Worm (Caenorhabditis elegans) whole organism, L4 larva: ENCODE data around the gene T04C12.1.
A peak's percentile ranks its signal among the peaks of the same experiment; 100 is the strongest.

ENCODE experiments used
- D1046.2 ChIP-seq: fragments of 200-800 bp; sonication (Bioruptor generic); IDR thresholded peaks from 2 replicates; pipeline ENCODE4 v1.3.6; 2022; ENCODE audit warnings: missing genetic modification characterization, missing compliant biosample characterization
- F37D6.2 ChIP-seq: sonication (generic microtip); optimal IDR thresholded peaks from 2 replicates; lab custom pipeline; 2016; ENCODE audit warnings: mild to moderate bottlenecking, missing genetic modification characterization, missing compliant biosample characterization
- F49E8.2 ChIP-seq: sonication (generic microtip); optimal IDR thresholded peaks from 2 replicates; lab custom pipeline; 2016; ENCODE audit warnings: missing compliant biosample characterization, mild to moderate bottlenecking, missing genetic modification characterization, borderline replicate concordance
- T26A8.4 ChIP-seq: fragments of 200-800 bp; sonication (Bioruptor generic); IDR thresholded peaks from 2 replicates; pipeline ENCODE4 v1.3.6; 2022; ENCODE audit warnings: missing genetic modification characterization, missing compliant biosample characterization
- Y75B8A.6 ChIP-seq: fragments of 200-800 bp; sonication (Bioruptor generic); IDR thresholded peaks from 2 replicates; pipeline ENCODE4 v1.3.6; 2022; ENCODE audit warnings: missing genetic modification reagents, missing genetic modification characterization, missing compliant biosample characterization
- ZK337.2 ChIP-seq: fragments of 200-800 bp; sonication (Bioruptor generic); IDR thresholded peaks from 2 replicates; pipeline ENCODE4 v1.3.6; 2022; ENCODE audit warnings: missing genetic modification reagents, missing genetic modification characterization, missing compliant biosample characterization
- ZK546.5 ChIP-seq, 2 experiments: sonication (generic microtip); optimal IDR thresholded peaks; 2 replicates each; lab custom pipeline; 2017; ENCODE audit warnings: missing biosample characterization in 2 of 2, missing genetic modification characterization in 2 of 2
- aha-1 ChIP-seq: fragments of 150-350 bp; peaks from one replicate; lab custom pipeline; 2014; ENCODE audit warnings: missing biosample characterization, missing genetic modification characterization
- arid-1 ChIP-seq: fragments of 200-800 bp; sonication (Bioruptor generic); conservative IDR thresholded peaks from 2 replicates; pipeline ENCODE4 v1.3.6; 2022; ENCODE audit warnings: missing genetic modification reagents, missing genetic modification characterization, missing compliant biosample characterization
- ceh-20 ChIP-seq: fragments of 200-800 bp; sonication (Bioruptor generic); IDR thresholded peaks from 2 replicates; pipeline ENCODE4 v1.3.6; 2022; ENCODE audit warnings: missing genetic modification reagents, missing genetic modification characterization, missing compliant biosample characterization
- ceh-28 ChIP-seq: fragments of 150-350 bp; optimal IDR thresholded peaks from 2 replicates; lab custom pipeline; 2014; ENCODE audit warnings: missing biosample characterization, missing genetic modification reagents, missing genetic modification characterization
- ceh-32 ChIP-seq: sonication (generic microtip); optimal IDR thresholded peaks from 2 replicates; lab custom pipeline; 2016; ENCODE audit warnings: mild to moderate bottlenecking, missing genetic modification characterization, missing compliant biosample characterization; ENCODE audit not compliant: poor library complexity
- ctbp-1 ChIP-seq: fragments of 200-800 bp; sonication (Bioruptor generic); IDR thresholded peaks from 2 replicates; pipeline ENCODE4 v1.3.6; 2022; ENCODE audit warnings: missing genetic modification reagents, missing genetic modification characterization, missing compliant biosample characterization
- daf-12 ChIP-seq: fragments of 150-350 bp; optimal IDR thresholded peaks from 2 replicates; lab custom pipeline; 2014; ENCODE audit warnings: missing biosample characterization, missing genetic modification reagents, missing genetic modification characterization
- daf-16 ChIP-seq, 3 experiments: sonication (generic microtip); optimal IDR thresholded peaks; 2 replicates each; lab custom pipeline; 2016 to 2017; ENCODE audit warnings: missing genetic modification characterization in 3 of 3, missing genetic modification reagents in 3 of 3, mild to moderate bottlenecking in 2 of 3, missing compliant biosample characterization in 2 of 3, missing biosample characterization in 1 of 3, moderate library complexity in 1 of 3
- daf-19 ChIP-seq: fragments of 200-800 bp; sonication (Bioruptor generic); conservative IDR thresholded peaks from 2 replicates; pipeline ENCODE4 v1.3.6; 2022; ENCODE audit warnings: missing genetic modification characterization, missing compliant biosample characterization
- daf-8 ChIP-seq: fragments of 200-800 bp; sonication (Bioruptor generic); IDR thresholded peaks from 2 replicates; pipeline ENCODE4 v1.3.6; 2022; ENCODE audit warnings: missing genetic modification characterization, missing compliant biosample characterization
- dmd-8 ChIP-seq: fragments of 200-800 bp; sonication (Bioruptor generic); IDR thresholded peaks from 2 replicates; pipeline ENCODE4 v1.3.6; 2022; ENCODE audit warnings: missing genetic modification characterization, missing compliant biosample characterization
- dmd-9 ChIP-seq: fragments of 200-800 bp; sonication (Bioruptor generic); IDR thresholded peaks from 2 replicates; pipeline ENCODE4 v1.3.6; 2022; ENCODE audit warnings: missing genetic modification reagents, missing genetic modification characterization, missing compliant biosample characterization
- egl-27 ChIP-seq: sonication (generic microtip); optimal IDR thresholded peaks from 3 replicates; lab custom pipeline; 2017; ENCODE audit warnings: missing biosample characterization, missing genetic modification reagents, missing genetic modification characterization
- egl-43 ChIP-seq: fragments of 200-800 bp; sonication (Bioruptor generic); IDR thresholded peaks from 2 replicates; pipeline ENCODE4 v1.3.6; 2022; ENCODE audit warnings: missing genetic modification reagents, missing genetic modification characterization, missing compliant biosample characterization
- hif-1 ChIP-seq, 2 experiments: sonication (generic microtip); optimal IDR thresholded peaks; 2 replicates each; lab custom pipeline; 2016 to 2017; ENCODE audit warnings: missing compliant biosample characterization in 2 of 2, missing genetic modification characterization in 2 of 2, missing genetic modification reagents in 2 of 2, missing genotype in 2 of 2, mild to moderate bottlenecking in 1 of 2
- hlh-30 ChIP-seq: sonication (generic microtip); optimal IDR thresholded peaks from 2 replicates; lab custom pipeline; 2017; ENCODE audit warnings: antibody characterized with exemption, mild to moderate bottlenecking, missing genetic modification characterization, missing compliant biosample characterization; ENCODE audit not compliant: insufficient read depth
- lim-7 ChIP-seq: fragments of 200-800 bp; sonication (Bioruptor generic); IDR thresholded peaks from 2 replicates; pipeline ENCODE4 v1.3.6; 2022; ENCODE audit warnings: missing genetic modification characterization, missing compliant biosample characterization
- lin-1 ChIP-seq: fragments of 200-800 bp; sonication (Bioruptor generic); IDR thresholded peaks from 2 replicates; pipeline ENCODE4 v1.3.6; 2022; ENCODE audit warnings: missing genetic modification reagents, missing genetic modification characterization, missing compliant biosample characterization
- lin-13 ChIP-seq: fragments of 150-350 bp; optimal IDR thresholded peaks from 2 replicates; lab custom pipeline; 2014; ENCODE audit warnings: missing biosample characterization, missing genetic modification reagents, missing genetic modification characterization
- lir-3 ChIP-seq: sonication (generic microtip); optimal IDR thresholded peaks from 2 replicates; lab custom pipeline; 2016; ENCODE audit warnings: mild to moderate bottlenecking, missing genetic modification characterization, missing compliant biosample characterization
- lsy-2 ChIP-seq, 2 experiments: fragments of 150-350 bp in 1 of 2; sonication (generic microtip) in 1 of 2; optimal IDR thresholded peaks; 2 replicates each; lab custom pipeline; 2014 to 2017; ENCODE audit warnings: missing biosample characterization in 2 of 2, missing genetic modification characterization in 2 of 2
- madf-5 ChIP-seq, 2 experiments: fragments of 200-800 bp; sonication (Bioruptor generic); IDR thresholded peaks; 2 replicates each; pipeline ENCODE4 v1.3.6; 2022; ENCODE audit warnings: missing compliant biosample characterization in 2 of 2, missing genetic modification characterization in 2 of 2
- mdl-1 ChIP-seq, 2 experiments: fragments of 150-350 bp in 1 of 2; sonication (generic microtip) in 1 of 2; optimal IDR thresholded peaks; 2 replicates each; lab custom pipeline; 2014 to 2017; ENCODE audit warnings: missing biosample characterization in 2 of 2, missing genetic modification characterization in 2 of 2
- nhr-237 ChIP-seq: sonication (generic microtip); optimal IDR thresholded peaks from 2 replicates; lab custom pipeline; 2017; ENCODE audit warnings: missing biosample characterization, missing genetic modification characterization
- nhr-28 ChIP-seq: fragments of 150-350 bp; optimal IDR thresholded peaks from 2 replicates; lab custom pipeline; 2014; ENCODE audit warnings: missing biosample characterization, missing genetic modification characterization
- nhr-41 ChIP-seq: fragments of 200-800 bp; sonication (Bioruptor generic); IDR thresholded peaks from 2 replicates; pipeline ENCODE4 v1.3.6; 2022; ENCODE audit warnings: missing genetic modification reagents, missing genetic modification characterization, missing compliant biosample characterization
- nhr-42 ChIP-seq: fragments of 200-800 bp; sonication (Bioruptor generic); IDR thresholded peaks from 2 replicates; pipeline ENCODE4 v1.3.6; 2022; ENCODE audit warnings: missing genetic modification characterization, missing compliant biosample characterization
- nhr-48 ChIP-seq: sonication (generic microtip); optimal IDR thresholded peaks from 2 replicates; lab custom pipeline; 2016; ENCODE audit warnings: mild to moderate bottlenecking, missing genetic modification characterization, missing compliant biosample characterization
- nhr-6 ChIP-seq: fragments of 150-350 bp; optimal IDR thresholded peaks from 2 replicates; lab custom pipeline; 2014; ENCODE audit warnings: missing biosample characterization, missing genetic modification characterization
- nhr-76 ChIP-seq: fragments of 150-350 bp; optimal IDR thresholded peaks from 2 replicates; lab custom pipeline; 2014; ENCODE audit warnings: missing biosample characterization, missing genetic modification characterization
- pha-4 ChIP-seq, 2 experiments: fragments of 150-350 bp in 1 of 2; fragments of 200-800 bp in 1 of 2; sonication (Bioruptor generic) in 1 of 2; IDR thresholded peaks in 1 of 2; optimal IDR thresholded peaks in 1 of 2; 2 replicates each; pipeline versions ENCODE4 v1.3.6 to Lab custom; 2014 to 2022; ENCODE audit warnings: missing genetic modification characterization in 2 of 2, missing genetic modification reagents in 2 of 2, missing biosample characterization in 1 of 2, missing compliant biosample characterization in 1 of 2
- pqm-1 ChIP-seq: sonication (generic microtip); optimal IDR thresholded peaks from 2 replicates; lab custom pipeline; 2017; ENCODE audit warnings: missing biosample characterization, missing genetic modification characterization
- rbr-2 ChIP-seq: sonication (generic microtip); optimal IDR thresholded peaks from 2 replicates; lab custom pipeline; 2016; ENCODE audit warnings: missing genotype, missing genetic modification characterization, missing compliant biosample characterization
- sdz-12 ChIP-seq: fragments of 200-800 bp; sonication (Bioruptor generic); optimal IDR thresholded peaks from 2 replicates; lab custom pipeline; 2018; ENCODE audit warnings: mild to moderate bottlenecking, missing genetic modification characterization, missing compliant biosample characterization
- skn-1 ChIP-seq: fragments of 150-350 bp; optimal IDR thresholded peaks from 2 replicates; lab custom pipeline; 2014; ENCODE audit warnings: missing biosample characterization, missing genetic modification characterization
- tag-97 ChIP-seq: fragments of 200-800 bp; sonication (Bioruptor generic); IDR thresholded peaks from 2 replicates; pipeline ENCODE4 v1.3.6; 2022; ENCODE audit warnings: missing genetic modification characterization, missing compliant biosample characterization
- vab-7 ChIP-seq: fragments of 200-800 bp; sonication (Bioruptor generic); IDR thresholded peaks from 2 replicates; pipeline ENCODE4 v1.3.6; 2022; ENCODE audit warnings: missing genetic modification reagents, missing genetic modification characterization, missing compliant biosample characterization
- zip-11 ChIP-seq: fragments of 200-800 bp; sonication (Bioruptor generic); IDR thresholded peaks from 2 replicates; pipeline ENCODE4 v1.3.6; 2022; ENCODE audit warnings: missing genetic modification characterization, missing compliant biosample characterization
- zip-2 ChIP-seq: fragments of 150-350 bp; optimal IDR thresholded peaks from 2 replicates; lab custom pipeline; 2014; ENCODE audit warnings: missing biosample characterization, missing genetic modification characterization
- ztf-11 ChIP-seq: fragments of 150-350 bp; optimal IDR thresholded peaks from 2 replicates; lab custom pipeline; 2014; ENCODE audit warnings: missing biosample characterization, missing genetic modification characterization

T04C12.1 gene

DNA sequence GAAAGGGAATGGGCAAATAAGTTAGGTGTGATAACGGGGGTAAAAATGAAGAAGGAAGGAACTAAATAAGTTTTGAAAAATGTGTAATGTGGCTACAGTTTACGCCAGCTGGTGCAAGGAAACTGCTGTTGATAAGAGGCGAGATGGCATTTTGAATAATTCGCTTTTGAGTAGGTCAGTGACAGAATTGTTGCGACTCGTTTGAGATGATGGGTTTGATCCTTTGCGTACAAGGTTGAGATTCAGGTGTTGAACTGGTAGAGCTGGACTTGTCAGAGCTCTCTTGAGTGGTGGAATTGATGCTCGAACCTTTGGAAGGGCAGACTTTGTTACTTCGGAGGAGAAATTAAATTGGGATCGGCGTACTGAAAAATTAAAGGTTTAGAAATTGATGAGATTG lies 47.3 kb downstream of the T04C12.1 start:
- TF ChIP-seq nhr-28 (tag; lab: Kevin White, UChicago) (peak; percentile 6), aha-1 (tag; lab: Kevin White, UChicago) (no peak)

DNA sequence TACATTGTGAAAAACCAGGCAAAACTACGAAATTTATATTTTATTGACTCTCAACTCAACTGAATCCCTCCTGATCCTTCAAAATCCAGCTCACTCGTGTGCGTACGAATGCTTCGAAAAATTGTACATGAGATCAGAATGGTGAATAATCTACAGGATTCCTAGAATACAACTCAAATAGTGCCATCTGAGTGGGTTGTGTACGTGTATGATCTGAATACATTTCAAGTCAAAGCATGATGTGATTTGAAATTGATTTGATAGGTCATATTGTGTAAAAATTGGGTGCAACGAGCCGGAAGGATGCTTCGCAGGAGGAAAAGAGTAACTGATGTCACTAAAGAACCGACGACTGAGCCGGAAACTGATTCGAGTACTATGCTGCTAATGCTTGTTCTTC lies 48.3 kb downstream of the T04C12.1 start:
- TF ChIP-seq arid-1 (GFP tag; lab: Robert Waterston, UW) (no peak), ZK546.5 (tag; optimal IDR thresholded peaks at IDR 0.05; lab: Kevin White, UChicago) (no peak), lsy-2 (tag; optimal IDR thresholded peaks at IDR 0.05; lab: Kevin White, UChicago) (no peak), vab-7 (no peak), ctbp-1 (GFP tag; lab: Robert Waterston, UW) (no peak), Y75B8A.6 (GFP tag; lab: Robert Waterston, UW) (no peak), daf-19 (GFP tag; lab: Robert Waterston, UW) (no peak), tag-97 (no peak), mdl-1 (tag; optimal IDR thresholded peaks at IDR 0.05; lab: Kevin White, UChicago) (no peak), zip-11 (no peak), nhr-41 (GFP tag; lab: Robert Waterston, UW) (no peak), pqm-1 (tag; lab: Kevin White, UChicago) (no peak), aha-1 (tag; lab: Kevin White, UChicago) (no peak), dmd-9 (GFP tag; lab: Robert Waterston, UW) (no peak)

DNA sequence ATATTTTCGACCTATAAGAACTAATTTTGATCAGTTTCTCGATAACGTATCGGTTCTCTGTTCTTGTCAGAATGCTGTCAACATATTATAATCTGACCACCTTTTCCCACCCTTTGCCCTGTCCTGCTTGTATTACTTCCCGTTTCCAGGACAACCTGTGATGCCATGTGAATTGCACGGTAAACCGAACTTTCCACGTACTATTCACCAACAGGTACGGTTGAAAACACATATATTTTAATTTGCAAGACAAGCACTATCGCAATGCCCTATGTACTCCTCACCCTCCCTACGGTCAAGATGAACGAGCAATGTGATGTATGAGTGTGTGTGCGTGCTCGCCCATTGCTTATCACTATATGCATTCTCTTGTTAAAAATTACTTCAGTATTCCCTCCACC lies 49.9 kb downstream of the T04C12.1 start:
- TF ChIP-seq T26A8.4 (GFP tag; lab: Robert Waterston, UW) (no peak), lir-3 (tag; lab: Kevin White, UChicago) (no peak), nhr-48 (tag; lab: Kevin White, UChicago) (peak; percentile 77), zip-2 (tag; lab: Kevin White, UChicago) (no peak), ztf-11 (no peak), hif-1 (tag; optimal IDR thresholded peaks at IDR 0.05; lab: Kevin White, UChicago) (no peak), madf-5 (GFP tag; IDR thresholded peaks at IDR 0.05; lab: Robert Waterston, UW) (no peak), nhr-28 (tag; lab: Kevin White, UChicago) (peak; percentile 64), nhr-6 (no peak), aha-1 (tag; lab: Kevin White, UChicago) (peak; percentile 58), daf-16 (GFP tag; optimal IDR thresholded peaks at IDR 0.05; lab: Kevin White, UChicago) (no peak), daf-16 (tag; optimal IDR thresholded peaks at IDR 0.05; lab: Kevin White, UChicago) (peak; percentile 86), lim-7 (no peak), nhr-237 (tag; lab: Kevin White, UChicago) (no peak), egl-27 (no peak), pha-4 (GFP tag; IDR thresholded peaks at IDR 0.05; lab: Robert Waterston, UW) (no peak), pha-4 (tag; optimal IDR thresholded peaks at IDR 0.05; lab: Kevin White, UChicago) (no peak), zip-11 (no peak), hlh-30 (tag; lab: Kevin White, UChicago) (no peak), daf-8 (GFP tag; lab: Robert Waterston, UW) (no peak), ZK337.2 (GFP tag; lab: Robert Waterston, UW) (no peak), dmd-8 (GFP tag; lab: Robert Waterston, UW) (no peak), lin-13 (GFP tag; lab: Kevin White, UChicago) (no peak), ceh-32 (tag; lab: Kevin White, UChicago) (no peak), daf-12 (no peak), daf-19 (GFP tag; lab: Robert Waterston, UW) (no peak), ctbp-1 (GFP tag; lab: Robert Waterston, UW) (no peak), sdz-12 (GFP tag; lab: Kevin White, UChicago) (no peak), F49E8.2 (tag; lab: Kevin White, UChicago) (no peak), lin-1 (GFP tag; lab: Robert Waterston, UW) (no peak), F37D6.2 (tag; lab: Kevin White, UChicago) (no peak), nhr-76 (tag; lab: Kevin White, UChicago) (no peak), egl-43 (no peak), nhr-42 (GFP tag; lab: Robert Waterston, UW) (no peak), skn-1 (no peak), rbr-2 (tag; lab: Kevin White, UChicago) (no peak), Y75B8A.6 (GFP tag; lab: Robert Waterston, UW) (no peak), ceh-20 (GFP tag; lab: Robert Waterston, UW) (peak; percentile 22; the same call in 1 of the 2 replicates), D1046.2 (GFP tag; lab: Robert Waterston, UW) (no peak), ceh-28 (tag; lab: Kevin White, UChicago) (no peak), vab-7 (no peak)
